Fruit fly (Drosophila melanogaster): Measurements from ENCODE around the gene CG3402.
A peak's percentile ranks its signal among the peaks of the same experiment; 100 is the strongest.

The CG3402 gene

dm6 chr3L:644111-644718 lies 8.5 kb downstream of the CG3402 start (continued):
- TF ChIP-seq Jarid2 (GFP tag; optimal IDR thresholded peaks at IDR 0.05) (peak; percentile 65), Hsf (GFP tag; optimal IDR thresholded peaks at IDR 0.05) (peak; percentile 88), CG8290 (GFP tag; optimal IDR thresholded peaks at IDR 0.05) (peak; percentile 77), CG8290 (tag; optimal IDR thresholded peaks at IDR 0.05) (peak; percentile 43 to 91), CG7786 (GFP tag; optimal IDR thresholded peaks at IDR 0.05) (peak; percentile 87), CG8944 (GFP tag; optimal IDR thresholded peaks at IDR 0.05) (peak; percentile 91), CG31388 (GFP tag; optimal IDR thresholded peaks at IDR 0.05) (peak; percentile 58), al (GFP tag; IDR thresholded peaks at IDR 0.05) (peak; percentile 62), tio (GFP tag; optimal IDR thresholded peaks at IDR 0.05) (no peak), CG10565 (GFP tag; optimal IDR thresholded peaks at IDR 0.05) (peak; percentile 66), cad (GFP tag; optimal IDR thresholded peaks at IDR 0.05) (no peak), gcm2 (GFP tag; optimal IDR thresholded peaks at IDR 0.05) (peak; percentile 84), CG17568 (GFP tag; optimal IDR thresholded peaks at IDR 0.05) (peak; percentile 69), CrebB (tag; optimal IDR thresholded peaks at IDR 0.05) (peak; percentile 81), ara (GFP tag; IDR thresholded peaks at IDR 0.05) (peak; percentile 91), pita (GFP tag; optimal IDR thresholded peaks at IDR 0.05) (no peak), CG17385 (GFP tag; optimal IDR thresholded peaks at IDR 0.05) (peak; percentile 79), Fer1 (GFP tag; optimal IDR thresholded peaks at IDR 0.05) (peak; percentile 79), otp (GFP tag; IDR thresholded peaks at IDR 0.05) (peak; percentile 90), cato (GFP tag; optimal IDR thresholded peaks at IDR 0.05; ENCODE audit: borderline replicate concordance) (peak; percentile 82), zen (tag; optimal IDR thresholded peaks at IDR 0.05) (peak; percentile 68), CG2129 (GFP tag; IDR thresholded peaks at IDR 0.05; ENCODE audit: partially characterized antibody) (no peak), exex (tag; optimal IDR thresholded peaks at IDR 0.05) (peak; percentile 14), Dbx (GFP tag; IDR thresholded peaks at IDR 0.05) (0 out of 3 replicates have a peak, but pooled peaks have one; percentile 50), CG10267 (tag; optimal IDR thresholded peaks at IDR 0.05) (peak; percentile 77), Xrp1 (GFP tag; IDR thresholded peaks at IDR 0.05) (peak; percentile 95), pnt (GFP tag; optimal IDR thresholded peaks at IDR 0.05) (peak; percentile 87), D19B (GFP tag; optimal IDR thresholded peaks at IDR 0.05) (peak; percentile 3), CG10366 (GFP tag; IDR thresholded peaks at IDR 0.05) (peak; percentile 89), CG4360 (GFP tag; IDR thresholded peaks at IDR 0.05) (peak; percentile 73), gem (tag; optimal IDR thresholded peaks at IDR 0.05) (peak; percentile 91), Elba2 (GFP tag; optimal IDR thresholded peaks at IDR 0.05) (no peak), Hmx (GFP tag; optimal IDR thresholded peaks at IDR 0.05) (no peak), ftz-f1 (GFP tag; optimal IDR thresholded peaks at IDR 0.05) (no peak), Sry-δ (GFP tag; optimal IDR thresholded peaks at IDR 0.05) (peak; percentile 55), BEAF-32 (GFP tag; optimal IDR thresholded peaks at IDR 0.05) (no peak), CG1832 (GFP tag; optimal IDR thresholded peaks at IDR 0.05) (no peak), en (GFP tag; optimal IDR thresholded peaks at IDR 0.05) (peak; percentile 86), HLH4C (GFP tag; IDR thresholded peaks at IDR 0.05; ENCODE audit: partially characterized antibody) (no peak), Bgb (GFP tag; IDR thresholded peaks at IDR 0.05; ENCODE audit: partially characterized antibody) (no peak), CG18619 (GFP tag; optimal IDR thresholded peaks at IDR 0.05) (peak; percentile 71), jumu (GFP tag; optimal IDR thresholded peaks at IDR 0.05) (peak; percentile 88), sisA (GFP tag; IDR thresholded peaks at IDR 0.05) (peak; percentile 94), CG10979 (tag; optimal IDR thresholded peaks at IDR 0.05) (peak; percentile 89), CG42726 (GFP tag; IDR thresholded peaks at IDR 0.05; ENCODE audit: partially characterized antibody) (no peak), CG7372 (GFP tag; IDR thresholded peaks at IDR 0.05) (peak; percentile 71), disco-r (GFP tag; optimal IDR thresholded peaks at IDR 0.05) (peak; percentile 75), nmo (GFP tag; optimal IDR thresholded peaks at IDR 0.05) (peak; percentile 86), CG9876 (GFP tag; optimal IDR thresholded peaks at IDR 0.05) (peak; percentile 89), chinmo (GFP tag; IDR thresholded peaks at IDR 0.05; ENCODE audit: partially characterized antibody) (no peak)

All from whole organism, embryonic.